Worm (Caenorhabditis elegans) whole organism, early embryonic: ENCODE data around the gene srv-10.

Experiments
- B0310.2 ChIP-seq: sonication (generic microtip); optimal IDR thresholded peaks from 2 replicates; lab custom pipeline; 2016; ENCODE audit warnings: mild to moderate bottlenecking, missing genetic modification characterization, missing compliant biosample characterization
- F13C5.2 ChIP-seq: sonication (generic microtip); optimal IDR thresholded peaks from 2 replicates; lab custom pipeline; 2017; ENCODE audit warnings: mild to moderate bottlenecking, missing genetic modification characterization, inconsistent platforms, missing compliant biosample characterization
- ama-1 ChIP-seq: fragments of 150-350 bp; optimal IDR thresholded peaks from 2 replicates; lab custom pipeline; 2014
- ceh-13 ChIP-seq: fragments of 200-800 bp; sonication (Bioruptor generic); optimal IDR thresholded peaks from 2 replicates; lab custom pipeline; 2018; ENCODE audit warnings: mild to moderate bottlenecking, missing genetic modification characterization, missing compliant biosample characterization
- ceh-36 ChIP-seq: sonication (generic microtip); optimal IDR thresholded peaks from 2 replicates; lab custom pipeline; 2016; ENCODE audit warnings: missing genetic modification characterization, inconsistent platforms, missing compliant biosample characterization
- ets-7 ChIP-seq: sonication (generic microtip); optimal IDR thresholded peaks from 2 replicates; lab custom pipeline; 2016; ENCODE audit warnings: missing genotype, missing genetic modification characterization, missing compliant biosample characterization
- flt-1 ChIP-seq: fragments of 200-800 bp; sonication (Bioruptor generic); IDR thresholded peaks from 2 replicates; pipeline ENCODE4 v1.3.6; 2022; ENCODE audit warnings: missing genetic modification characterization, missing compliant biosample characterization
- hmg-4 ChIP-seq: fragments of 200-800 bp; sonication (Bioruptor generic); optimal IDR thresholded peaks from 2 replicates; lab custom pipeline; 2018; ENCODE audit warnings: mild to moderate bottlenecking, missing genetic modification characterization, missing compliant biosample characterization
- hnd-1 ChIP-seq: sonication (generic microtip); optimal IDR thresholded peaks from 2 replicates; lab custom pipeline; 2016; ENCODE audit warnings: missing genetic modification characterization, missing compliant biosample characterization
- pes-1 ChIP-seq: fragments of 200-800 bp; sonication (Bioruptor generic); IDR thresholded peaks from 2 replicates; pipeline ENCODE4 v1.3.6; 2022; ENCODE audit warnings: missing genetic modification reagents, missing genetic modification characterization, missing compliant biosample characterization
- scrt-1 ChIP-seq: fragments of 200-800 bp; sonication (Bioruptor generic); IDR thresholded peaks from 2 replicates; pipeline ENCODE4 v1.3.6; 2022; ENCODE audit warnings: missing genetic modification characterization, missing compliant biosample characterization
- tbx-11 ChIP-seq: fragments of 200-800 bp; sonication (Bioruptor generic); IDR thresholded peaks from 2 replicates; pipeline ENCODE4 v1.3.6; 2022; ENCODE audit warnings: missing genetic modification characterization, missing compliant biosample characterization
- tbx-37 ChIP-seq: fragments of 200-800 bp; sonication (Bioruptor generic); conservative IDR thresholded peaks from 2 replicates; pipeline ENCODE4 v1.3.6; 2022; ENCODE audit warnings: missing genetic modification reagents, missing genetic modification characterization, missing compliant biosample characterization
- tra-4 ChIP-seq: sonication (generic microtip); optimal IDR thresholded peaks from 2 replicates; lab custom pipeline; 2017; ENCODE audit warnings: missing genetic modification characterization, missing compliant biosample characterization

- TF ChIP-seq ama-1 (no peak), tbx-11 (GFP tag; lab: Robert Waterston, UW) (no peak), flt-1 (no peak), B0310.2 (no peak), F13C5.2 (tag; lab: Kevin White, UChicago) (no peak), tbx-37 (GFP tag; lab: Robert Waterston, UW) (no peak), ets-7 (tag; lab: Kevin White, UChicago) (no peak), hmg-4 (GFP tag; lab: Kevin White, UChicago) (no peak), pes-1 (no peak), scrt-1 (GFP tag; lab: Robert Waterston, UW) (no peak), ceh-13 (GFP tag; lab: Kevin White, UChicago) (no peak), ceh-36 (tag; lab: Kevin White, UChicago) (no peak), tra-4 (no peak), hnd-1 (tag; lab: Kevin White, UChicago) (no peak)
Measured at ce11 chrV:13394968-13395367, 28.7 kb upstream of the srv-10 start.
